Worm (Caenorhabditis elegans) whole organism, L1 larva: Measurements from ENCODE around the gene C14A4.7.

Experiments used
- C04F5.9 ChIP-seq: sonication (generic microtip); optimal IDR thresholded peaks from 2 replicates; lab custom pipeline; 2016; ENCODE audit warnings: missing genetic modification characterization, missing compliant biosample characterization
- Y116A8C.19 ChIP-seq: sonication (generic microtip); optimal IDR thresholded peaks from 2 replicates; lab custom pipeline; 2016; ENCODE audit warnings: missing compliant biosample characterization, missing genetic modification characterization, borderline replicate concordance
- aly-2 ChIP-seq: fragments of 150-350 bp; optimal IDR thresholded peaks from 2 replicates; lab custom pipeline; 2014; ENCODE audit warnings: missing biosample characterization, missing genetic modification characterization
- blmp-1 ChIP-seq: fragments of 150-350 bp; optimal IDR thresholded peaks from 2 replicates; lab custom pipeline; 2014; ENCODE audit warnings: missing biosample characterization, missing genetic modification characterization
- ceh-8 ChIP-seq: fragments of 200-800 bp; sonication (Bioruptor generic); optimal IDR thresholded peaks from 2 replicates; lab custom pipeline; 2018; ENCODE audit warnings: mild to moderate bottlenecking, missing genetic modification characterization, moderate library complexity, missing compliant biosample characterization
- ceh-82 ChIP-seq, 3 experiments: fragments of 150-350 bp in 1 of 3; sonication (generic microtip) in 2 of 3; optimal IDR thresholded peaks; 2 replicates each; lab custom pipeline; 2014 to 2017; ENCODE audit warnings: missing biosample characterization in 3 of 3, missing genetic modification characterization in 3 of 3
- ceh-90 ChIP-seq: sonication (generic microtip); optimal IDR thresholded peaks from 2 replicates; lab custom pipeline; 2016; ENCODE audit warnings: missing genetic modification characterization, missing compliant biosample characterization
- dsc-1 ChIP-seq: sonication (generic microtip); optimal IDR thresholded peaks from 2 replicates; lab custom pipeline; 2016; ENCODE audit warnings: mild to moderate bottlenecking, missing genetic modification characterization, missing compliant biosample characterization
- efl-1 ChIP-seq, 4 experiments: fragments of 150-350 bp; optimal IDR thresholded peaks in 3 of 4; peaks in 1 of 4; 1 replicate in 1 of 4; 2 replicates in 3 of 4; lab custom pipeline; 2014; ENCODE audit warnings: missing biosample characterization in 2 of 4, missing genetic modification characterization in 2 of 4, missing genetic modification reagents in 2 of 4
- efl-3 ChIP-seq: fragments of 200-800 bp; sonication (Bioruptor generic); optimal IDR thresholded peaks from 2 replicates; lab custom pipeline; 2018; ENCODE audit warnings: mild to moderate bottlenecking, missing genetic modification characterization, missing compliant biosample characterization
- egl-13 ChIP-seq: sonication (generic microtip); optimal IDR thresholded peaks from 2 replicates; lab custom pipeline; 2016; ENCODE audit warnings: missing genotype, missing genetic modification reagents, missing genetic modification characterization, missing compliant biosample characterization
- egl-27 ChIP-seq, 2 experiments: fragments of 150-350 bp in 1 of 2; sonication (generic microtip); optimal IDR thresholded peaks; 3 replicates each; lab custom pipeline; 2017 to 2018; ENCODE audit warnings: missing biosample characterization in 2 of 2, missing genetic modification characterization in 2 of 2, missing genetic modification reagents in 2 of 2
- fkh-4 ChIP-seq: sonication (generic microtip); optimal IDR thresholded peaks from 2 replicates; lab custom pipeline; 2016; ENCODE audit warnings: missing compliant biosample characterization, missing genetic modification characterization, borderline replicate concordance
- fos-1 ChIP-seq: fragments of 150-350 bp; optimal IDR thresholded peaks from 2 replicates; lab custom pipeline; 2014; ENCODE audit warnings: missing biosample characterization, missing genetic modification characterization
- grh-1 ChIP-seq: fragments of 200-800 bp; sonication (Bioruptor generic); IDR thresholded peaks from 2 replicates; pipeline ENCODE4 v1.3.6; 2022; ENCODE audit warnings: missing genetic modification reagents, missing genetic modification characterization, missing compliant biosample characterization
- hlh-4 ChIP-seq: sonication (generic microtip); optimal IDR thresholded peaks from 2 replicates; lab custom pipeline; 2016; ENCODE audit warnings: mild to moderate bottlenecking, missing genetic modification characterization, missing compliant biosample characterization
- hpl-2 ChIP-seq: fragments of 150-350 bp; optimal IDR thresholded peaks from 2 replicates; lab custom pipeline; 2014; ENCODE audit warnings: missing biosample characterization, missing genetic modification reagents, missing genetic modification characterization
- jun-1 ChIP-seq: fragments of 150-350 bp; optimal IDR thresholded peaks from 2 replicates; lab custom pipeline; 2014; ENCODE audit warnings: missing biosample characterization, missing genetic modification reagents, missing genetic modification characterization
- lin-35 ChIP-seq, 2 experiments: fragments of 150-350 bp; optimal IDR thresholded peaks; 2 replicates each; lab custom pipeline; 2014; ENCODE audit warnings: missing biosample characterization in 2 of 2, missing genetic modification characterization in 2 of 2, missing genetic modification reagents in 2 of 2
- lin-39 ChIP-seq: fragments of 150-350 bp; optimal IDR thresholded peaks from 2 replicates; lab custom pipeline; 2014; ENCODE audit warnings: missing biosample characterization, missing genetic modification reagents, missing genetic modification characterization
- lir-3 ChIP-seq: sonication (generic microtip); optimal IDR thresholded peaks from 2 replicates; lab custom pipeline; 2016; ENCODE audit warnings: mild to moderate bottlenecking, missing genetic modification characterization, moderate library complexity, missing compliant biosample characterization; ENCODE audit not compliant: poor library complexity
- lsy-2 ChIP-seq, 2 experiments: fragments of 150-350 bp; optimal IDR thresholded peaks; 2 replicates each; lab custom pipeline; 2014; ENCODE audit warnings: missing biosample characterization in 2 of 2, missing genetic modification characterization in 2 of 2
- mdl-1 ChIP-seq, 2 experiments: fragments of 150-350 bp; optimal IDR thresholded peaks; 2 replicates each; lab custom pipeline; 2014 to 2017; ENCODE audit warnings: missing biosample characterization in 2 of 2, missing genetic modification characterization in 2 of 2, inconsistent platforms in 1 of 2
- nhr-11 ChIP-seq: fragments of 150-350 bp; optimal IDR thresholded peaks from 2 replicates; lab custom pipeline; 2014; ENCODE audit warnings: missing biosample characterization, missing genetic modification characterization
- nhr-12 ChIP-seq: sonication (generic microtip); optimal IDR thresholded peaks from 2 replicates; lab custom pipeline; 2017; ENCODE audit warnings: missing biosample characterization, missing genetic modification characterization
- nhr-19 ChIP-seq: fragments of 200-800 bp; sonication (Bioruptor generic); conservative IDR thresholded peaks from 2 replicates; pipeline ENCODE4 v1.3.6; 2022; ENCODE audit warnings: missing genetic modification characterization, missing compliant biosample characterization
- nhr-84 ChIP-seq: sonication (generic microtip); optimal IDR thresholded peaks from 2 replicates; lab custom pipeline; 2017; ENCODE audit warnings: missing biosample characterization, missing genetic modification characterization
- nhr-90 ChIP-seq: sonication (generic microtip); optimal IDR thresholded peaks from 2 replicates; lab custom pipeline; 2016; ENCODE audit warnings: mild to moderate bottlenecking, missing genetic modification characterization, missing compliant biosample characterization; ENCODE audit not compliant: poor library complexity
- pag-3 ChIP-seq: sonication (generic microtip); optimal IDR thresholded peaks from 2 replicates; lab custom pipeline; 2017; ENCODE audit warnings: missing genetic modification characterization, mild to moderate bottlenecking, missing compliant biosample characterization, antibody characterized with exemption, borderline replicate concordance; ENCODE audit not compliant: insufficient read depth
- pqm-1 ChIP-seq: sonication (generic microtip); optimal IDR thresholded peaks from 3 replicates; lab custom pipeline; 2017; ENCODE audit warnings: missing biosample characterization, missing genetic modification characterization
- snpc-4 ChIP-seq: fragments of 150-350 bp; optimal IDR thresholded peaks from 2 replicates; lab custom pipeline; 2014; ENCODE audit warnings: missing biosample characterization, missing genetic modification characterization
- snu-23 ChIP-seq: sonication (generic microtip); optimal IDR thresholded peaks from 2 replicates; lab custom pipeline; 2016; ENCODE audit warnings: missing genetic modification characterization, missing compliant biosample characterization
- sox-4 ChIP-seq: sonication (generic microtip); optimal IDR thresholded peaks from 2 replicates; lab custom pipeline; 2016; ENCODE audit warnings: missing genetic modification characterization, missing compliant biosample characterization
- sptf-1 ChIP-seq: fragments of 150-350 bp; optimal IDR thresholded peaks from 2 replicates; lab custom pipeline; 2014; ENCODE audit warnings: missing biosample characterization, missing genetic modification characterization
- sup-37 ChIP-seq: fragments of 200-800 bp; sonication (Bioruptor generic); optimal IDR thresholded peaks from 2 replicates; lab custom pipeline; 2018; ENCODE audit warnings: mild to moderate bottlenecking, missing genetic modification characterization, missing compliant biosample characterization
- tbx-2 ChIP-seq: sonication (generic microtip); optimal IDR thresholded peaks from 2 replicates; lab custom pipeline; 2016; ENCODE audit warnings: missing genetic modification characterization, missing compliant biosample characterization
- tlp-1 ChIP-seq: fragments of 150-350 bp; optimal IDR thresholded peaks from 2 replicates; lab custom pipeline; 2014; ENCODE audit warnings: missing biosample characterization, missing genetic modification characterization
- unc-30 ChIP-seq: sonication (generic microtip); optimal IDR thresholded peaks from 2 replicates; lab custom pipeline; 2017; ENCODE audit warnings: missing biosample characterization, missing genetic modification characterization
- unc-62 ChIP-seq: fragments of 150-350 bp; optimal IDR thresholded peaks from 2 replicates; lab custom pipeline; 2014; ENCODE audit warnings: missing biosample characterization, missing genetic modification reagents, missing genetic modification characterization
- vab-15 ChIP-seq: sonication (generic microtip); optimal IDR thresholded peaks from 2 replicates; lab custom pipeline; 2017; ENCODE audit warnings: missing genotype, mild to moderate bottlenecking, missing genetic modification characterization, missing compliant biosample characterization
- xbp-1 ChIP-seq: sonication (generic microtip); optimal IDR thresholded peaks from 2 replicates; lab custom pipeline; 2016; ENCODE audit warnings: missing genetic modification characterization, missing compliant biosample characterization

C14A4.7 gene

DNA sequence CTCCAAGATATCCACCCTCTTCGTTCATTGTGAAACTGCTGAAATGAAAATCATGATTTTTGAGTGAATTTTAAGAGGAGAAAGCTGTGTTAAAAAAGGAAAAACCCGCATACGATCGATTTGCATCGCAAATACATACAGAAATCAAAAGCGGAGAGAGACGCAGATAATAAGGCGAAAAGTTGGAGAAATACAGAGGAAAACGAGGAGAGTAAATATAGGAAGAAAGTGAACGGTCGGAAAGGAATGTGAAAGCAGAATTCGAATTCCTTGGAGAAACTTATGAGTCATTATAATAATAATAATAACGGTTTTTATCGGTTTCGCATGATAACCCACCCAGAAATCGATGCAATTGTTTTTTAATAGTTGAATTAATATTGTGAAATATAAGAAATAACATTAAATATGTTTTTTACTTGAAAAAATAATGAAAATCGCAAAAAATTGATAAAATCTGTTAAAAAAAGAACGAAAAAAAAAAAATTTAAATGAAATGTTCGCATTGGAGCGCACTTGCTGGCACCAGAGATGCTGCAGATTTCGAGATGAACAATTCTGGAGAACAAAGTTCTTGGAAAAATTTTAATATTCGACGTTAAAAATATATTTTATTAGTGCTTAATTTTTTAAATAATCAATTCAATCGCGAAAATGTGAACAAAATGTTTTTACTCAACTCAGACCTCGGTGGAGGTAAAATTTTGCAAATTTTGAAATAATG, 11.0 kb upstream of the C14A4.7 start, which contains the start of gene ccm-3 (continued):
- TF ChIP-seq fos-1 (tag; lab: Kevin White, UChicago) (no peak), egl-13 (tag; lab: Kevin White, UChicago) (no peak), hlh-4 (tag; lab: Kevin White, UChicago) (no peak), efl-3 (GFP tag; lab: Kevin White, UChicago) (no peak), sox-4 (tag; lab: Kevin White, UChicago) (no peak), unc-30 (no peak), vab-15 (tag; lab: Kevin White, UChicago) (no peak), aly-2 (tag; lab: Kevin White, UChicago) (no peak), pag-3 (tag; lab: Kevin White, UChicago) (no peak), nhr-90 (tag; lab: Kevin White, UChicago) (no peak), snu-23 (GFP tag; lab: Kevin White, UChicago) (peak; percentile 11), nhr-84 (tag; lab: Kevin White, UChicago) (no peak), unc-62 (GFP tag; lab: Kevin White, UChicago) (no peak), fkh-4 (tag; lab: Kevin White, UChicago) (no peak), dsc-1 (tag; lab: Kevin White, UChicago) (no peak), sptf-1 (tag; lab: Kevin White, UChicago) (no peak), egl-27 (tag; optimal IDR thresholded peaks at IDR 0.05; lab: Kevin White, UChicago) (no peak), mdl-1 (tag; optimal IDR thresholded peaks at IDR 0.05; lab: Kevin White, UChicago) (no peak), lin-35 (GFP tag; optimal IDR thresholded peaks at IDR 0.05; lab: Kevin White, UChicago) (peak; percentile 46 to 51), ceh-8 (GFP tag; lab: Kevin White, UChicago) (no peak), blmp-1 (tag; lab: Kevin White, UChicago) (peak; percentile 98), nhr-19 (GFP tag; lab: Robert Waterston, UW) (0 out of 2 replicates have a peak, but pooled peaks have one; percentile 22), lin-39 (no peak), snpc-4 (tag; lab: Kevin White, UChicago) (no peak), nhr-12 (tag; lab: Kevin White, UChicago) (no peak), ceh-82 (tag; optimal IDR thresholded peaks at IDR 0.05; lab: Kevin White, UChicago) (peak in 2 of 3 experiments; percentile 15 to 54), jun-1 (no peak), ceh-90 (tag; lab: Kevin White, UChicago) (no peak), lir-3 (tag; lab: Kevin White, UChicago) (no peak), xbp-1 (tag; lab: Kevin White, UChicago) (peak; percentile 23), sup-37 (GFP tag; lab: Kevin White, UChicago) (no peak), nhr-11 (tag; lab: Kevin White, UChicago) (no peak), tlp-1 (tag; lab: Kevin White, UChicago) (no peak), pqm-1 (tag; lab: Kevin White, UChicago) (no peak), C04F5.9 (tag; lab: Kevin White, UChicago) (no peak), hpl-2 (no peak), Y116A8C.19 (no peak), efl-1 (optimal IDR thresholded peaks at IDR 0.05; lab: Kevin White, UChicago) (peak; percentile 43 to 52), efl-1 (GFP tag; optimal IDR thresholded peaks at IDR 0.05 in 1 of 2; lab: Kevin White, UChicago) (peak in 1 of 2 experiments; percentile 45), lsy-2 (tag; optimal IDR thresholded peaks at IDR 0.05; lab: Kevin White, UChicago) (peak; percentile 15 to 77), grh-1 (GFP tag; lab: Robert Waterston, UW) (no peak), tbx-2 (tag; lab: Kevin White, UChicago) (no peak)
